Worm (Caenorhabditis elegans) whole organism, late embryonic: ENCODE measurements around the gene T05A8.11.

Experiments used
- ama-1 ChIP-seq: fragments of 150-350 bp; optimal IDR thresholded peaks from 2 replicates; lab custom pipeline; 2014
- ets-4 ChIP-seq: sonication (generic microtip); optimal IDR thresholded peaks from 2 replicates; lab custom pipeline; 2016; ENCODE audit warnings: missing genetic modification characterization, missing compliant biosample characterization
- eyg-1 ChIP-seq: sonication (generic microtip); optimal IDR thresholded peaks from 2 replicates; lab custom pipeline; 2016; ENCODE audit warnings: missing genotype, missing genetic modification characterization, missing compliant biosample characterization
- hlh-15 ChIP-seq: sonication (generic microtip); optimal IDR thresholded peaks from 2 replicates; lab custom pipeline; 2016; ENCODE audit warnings: missing genetic modification characterization, missing compliant biosample characterization
- hlh-30 ChIP-seq: sonication (generic microtip); optimal IDR thresholded peaks from 2 replicates; lab custom pipeline; 2017; ENCODE audit warnings: antibody characterized with exemption, missing genetic modification characterization, missing compliant biosample characterization; ENCODE audit not compliant: insufficient read depth
- rnt-1 ChIP-seq: sonication (generic microtip); optimal IDR thresholded peaks from 2 replicates; lab custom pipeline; 2016; ENCODE audit warnings: missing genetic modification characterization, missing compliant biosample characterization
- tbx-2 ChIP-seq: sonication (generic microtip); optimal IDR thresholded peaks from 2 replicates; lab custom pipeline; 2016; ENCODE audit warnings: missing genetic modification characterization, missing compliant biosample characterization

DNA sequence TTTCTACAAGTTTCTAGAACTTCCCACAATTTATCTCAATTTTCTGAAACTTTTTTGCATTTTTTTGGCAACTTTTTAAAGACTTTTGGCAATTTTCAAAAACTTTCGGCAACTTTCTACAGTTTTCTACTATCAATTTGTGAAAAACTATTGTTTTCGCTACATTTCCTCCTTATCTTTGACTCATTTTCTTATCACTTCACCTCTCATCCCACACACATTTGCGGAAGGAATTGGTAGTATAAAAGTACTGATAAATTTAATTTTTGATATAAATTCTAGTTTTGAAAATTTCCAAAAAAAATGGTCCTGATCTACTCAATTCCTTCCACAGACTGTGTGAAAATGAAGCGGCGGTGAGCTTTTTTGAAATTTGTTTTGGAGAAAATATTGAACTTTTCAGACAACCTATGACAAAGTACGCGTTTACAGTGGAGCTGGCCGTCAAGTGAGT, 24.2 kb upstream of the T05A8.11 start, which contains the start of gene F29A7.4:
- TF ChIP-seq hlh-15 (tag; lab: Kevin White, UChicago): no peak
- no peak for TF ChIP-seq hlh-30 (tag; lab: Kevin White, UChicago)
- TF ChIP-seq ama-1: no peak
- TF ChIP-seq ets-4 (tag; lab: Kevin White, UChicago): no peak
- TF ChIP-seq eyg-1 (tag; lab: Kevin White, UChicago): no peak
- no peak for TF ChIP-seq tbx-2 (tag; lab: Kevin White, UChicago)
- TF ChIP-seq rnt-1 (tag; lab: Kevin White, UChicago): no peak
